Worm (Caenorhabditis elegans): Measurements from ENCODE around the gene C01G5.3.
A peak's percentile ranks its signal among the peaks of the same experiment; 100 is the strongest.

C01G5.3 gene

DNA sequence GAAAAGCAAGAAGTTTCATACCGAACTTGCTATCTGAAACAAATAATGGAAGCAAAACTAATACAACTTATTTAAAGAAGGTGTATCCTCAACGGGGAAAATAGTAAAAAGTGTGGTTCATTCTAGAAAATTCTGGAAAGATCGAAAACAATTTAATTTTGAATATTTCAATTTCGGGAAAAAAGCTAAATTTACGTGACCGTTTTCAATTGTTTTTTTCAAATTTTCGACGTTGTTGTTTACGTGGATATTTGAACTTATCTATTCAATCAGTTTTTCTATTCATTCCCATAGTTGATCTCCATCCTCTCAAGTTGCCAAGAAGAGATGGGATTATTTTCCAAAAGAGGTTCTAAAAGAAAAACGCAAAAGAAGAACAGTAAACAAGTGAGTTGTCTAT, at the start of gene C01G5.3:
Gene C01G5.3 (plus strand): TSS at position 301 of the 400 bp plus-strand sequence.
- TF ChIP-seq nhr-77 (tag; optimal IDR thresholded peaks at IDR 0.05), result no peak
- no peak for TF ChIP-seq zag-1 (tag; optimal IDR thresholded peaks at IDR 0.05)
- TF ChIP-seq nfya-1 (tag; optimal IDR thresholded peaks at IDR 0.05; ENCODE audit: insufficient read depth), result no peak

- TF ChIP-seq nhr-11 (tag; optimal IDR thresholded peaks at IDR 0.05), result no peak
- no peak for TF ChIP-seq pqm-1 (tag; optimal IDR thresholded peaks at IDR 0.05)
- TF ChIP-seq fkh-2 (tag; optimal IDR thresholded peaks at IDR 0.05), result no peak
- TF ChIP-seq ceh-9 (tag; optimal IDR thresholded peaks at IDR 0.05), result no peak
- no peak for TF ChIP-seq zag-1 (tag; optimal IDR thresholded peaks at IDR 0.05)
- no peak for TF ChIP-seq nhr-23 (tag; optimal IDR thresholded peaks at IDR 0.05)
- no peak for TF ChIP-seq ceh-16 (tag; optimal IDR thresholded peaks at IDR 0.05)
- TF ChIP-seq fos-1 (tag; optimal IDR thresholded peaks at IDR 0.05), result no peak
These were observed 49.0 kb upstream of the C01G5.3 start, which contains the start of gene Y73B6BL.37 for ce11 chrIV:6487047-6487446. TSS of gene Y73B6BL.37 (plus strand) at chrIV:6487347.

DNA sequence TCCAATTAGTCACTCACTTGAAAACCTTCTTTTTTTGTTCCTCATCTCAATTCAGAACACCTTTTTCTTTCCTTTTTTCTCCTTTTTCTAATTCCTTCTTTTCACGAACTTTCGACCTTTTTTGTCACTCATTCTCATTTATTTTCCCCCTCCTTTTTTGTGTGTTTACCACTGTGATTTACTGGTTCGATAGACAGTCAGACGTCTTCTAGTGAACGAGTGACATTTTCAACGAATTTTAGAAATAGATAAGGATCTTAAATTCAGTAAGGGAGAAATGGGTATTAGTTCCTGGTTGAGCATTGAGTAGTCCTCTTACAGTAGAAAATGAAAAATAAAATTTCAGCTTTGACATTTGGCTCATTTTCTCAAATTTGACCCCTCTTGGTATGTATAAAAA, 44.1 kb upstream of the C01G5.3 start:
- TF ChIP-seq nhr-25 (tag; optimal IDR thresholded peaks at IDR 0.05) (peak; percentile 33), elt-1 (tag; optimal IDR thresholded peaks at IDR 0.05) (peak; percentile 74), ztf-11 (tag; optimal IDR thresholded peaks at IDR 0.05) (no peak)

DNA sequence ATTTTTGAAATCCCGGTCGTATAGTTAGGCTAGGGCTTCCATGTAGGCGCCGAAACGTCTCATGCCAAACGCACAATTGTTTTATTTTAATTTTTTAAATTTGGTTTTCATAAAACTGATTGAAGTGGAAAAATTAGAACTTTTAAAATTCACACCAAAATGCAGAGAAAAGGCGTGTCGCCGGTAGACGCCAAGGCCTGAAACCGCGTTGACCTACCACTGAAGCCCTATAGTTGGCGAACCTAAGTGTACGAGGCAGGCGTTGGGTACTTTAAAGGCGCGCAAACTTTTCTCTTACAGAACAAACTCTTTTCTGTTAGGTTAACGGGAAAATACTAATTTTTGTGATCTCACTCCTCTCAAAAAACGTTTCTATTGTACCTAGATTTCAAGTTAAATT, 42.7 kb upstream of the C01G5.3 start, which contains the start of gene Y73B6BL.44:
Gene Y73B6BL.44 (plus strand): TSS at position 301 of the 400 bp plus-strand sequence.
- TF ChIP-seq elt-1 (tag; optimal IDR thresholded peaks at IDR 0.05) (no peak), egl-5 (tag; optimal IDR thresholded peaks at IDR 0.05) (no peak), ceh-82 (tag; optimal IDR thresholded peaks at IDR 0.05) (no peak), zag-1 (tag; optimal IDR thresholded peaks at IDR 0.05) (no peak), ZK546.5 (tag; optimal IDR thresholded peaks at IDR 0.05) (no peak), unc-39 (tag; optimal IDR thresholded peaks at IDR 0.05) (no peak), unc-62 (GFP tag; optimal IDR thresholded peaks at IDR 0.05) (no peak), mdl-1 (tag; optimal IDR thresholded peaks at IDR 0.05) (no peak), eor-1 (tag; optimal IDR thresholded peaks at IDR 0.05) (no peak), sea-2 (GFP tag; optimal IDR thresholded peaks at IDR 0.05) (no peak)

- peak; percentile 65 for TF ChIP-seq elt-1 (tag; optimal IDR thresholded peaks at IDR 0.05)
- TF ChIP-seq nhr-25 (tag; optimal IDR thresholded peaks at IDR 0.05), result peak; percentile 21
- TF ChIP-seq lin-15B (tag; optimal IDR thresholded peaks at IDR 0.05), result no peak
These were observed 39.9 kb upstream of the C01G5.3 start for ce11 chrIV:6496103-6496502.

DNA sequence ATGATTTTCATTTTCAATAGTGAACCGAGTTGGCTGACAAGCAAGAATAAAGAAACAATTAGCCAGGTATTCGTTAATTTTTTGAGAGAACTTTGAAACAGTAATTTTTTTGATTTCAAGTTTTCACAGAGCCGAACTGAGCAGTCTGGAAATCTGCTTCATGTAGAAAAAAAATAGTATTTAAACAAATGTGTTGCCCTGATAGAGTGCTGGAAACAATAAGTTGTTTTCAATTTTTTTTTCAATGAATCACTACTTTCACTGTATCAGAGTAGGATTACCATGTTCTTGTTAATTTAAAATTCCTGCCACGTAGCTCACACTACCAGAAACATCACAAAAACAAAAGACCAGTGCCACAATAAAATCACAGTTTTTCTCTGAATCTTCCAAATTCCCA, 35.6 kb upstream of the C01G5.3 start:
- no peak for TF ChIP-seq nhr-76 (tag; optimal IDR thresholded peaks at IDR 0.05)
- TF ChIP-seq nhr-12 (tag; optimal IDR thresholded peaks at IDR 0.05), result no peak
- no peak for TF ChIP-seq nhr-43 (tag; optimal IDR thresholded peaks at IDR 0.05; ENCODE audit: poor library complexity, severe bottlenecking)

DNA sequence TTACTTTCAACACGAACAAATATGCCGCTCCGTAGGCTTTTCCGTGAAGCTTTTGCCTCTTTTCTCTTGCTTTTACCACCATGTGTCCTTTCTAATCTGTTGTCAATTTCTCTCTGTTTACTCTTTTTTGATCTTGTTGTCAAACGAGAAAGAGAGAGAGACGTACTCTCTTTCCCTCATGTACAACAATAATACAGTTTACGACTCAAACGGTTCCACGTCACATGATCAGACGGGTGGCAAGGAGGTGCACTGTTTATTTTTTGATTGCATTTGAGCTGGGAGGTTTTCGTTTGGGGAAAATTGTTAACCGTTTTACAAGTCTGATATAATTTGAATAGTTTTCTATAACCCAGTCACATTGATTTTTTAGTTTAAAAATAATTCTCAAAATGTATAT, 35.2 kb upstream of the C01G5.3 start:
- TF ChIP-seq pqm-1 (tag; optimal IDR thresholded peaks at IDR 0.05), result peak; percentile 56
- TF ChIP-seq elt-2 (tag; optimal IDR thresholded peaks at IDR 0.05), result peak; percentile 58
- TF ChIP-seq pha-4 (tag; optimal IDR thresholded peaks at IDR 0.05), result peak; percentile 100
- no peak for TF ChIP-seq ceh-28 (tag; optimal IDR thresholded peaks at IDR 0.05)

DNA sequence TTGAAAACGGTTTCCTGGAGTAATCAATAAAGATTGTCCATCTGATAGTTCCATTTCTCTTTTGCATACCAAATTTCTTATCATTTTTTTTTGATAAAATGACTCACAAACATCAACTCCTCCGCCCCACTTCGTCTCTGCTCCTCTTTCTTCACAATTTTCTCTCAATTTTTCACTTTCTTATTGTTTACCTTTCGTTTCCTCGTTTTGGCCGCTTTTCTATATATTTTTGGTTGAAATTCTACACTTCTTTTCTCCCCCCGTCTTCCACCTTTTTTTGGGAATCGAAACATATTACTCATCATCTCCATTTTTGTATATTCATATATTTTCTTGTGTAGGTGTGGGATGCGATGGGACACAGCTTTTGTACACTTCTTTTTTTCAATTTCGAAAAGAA, 33.3 kb upstream of the C01G5.3 start:
- TF ChIP-seq zag-1 (tag; optimal IDR thresholded peaks at IDR 0.05) (no peak), nhr-67 (tag; optimal IDR thresholded peaks at IDR 0.05) (no peak), elt-2 (tag; optimal IDR thresholded peaks at IDR 0.05) (peak; percentile 80), pha-4 (tag; optimal IDR thresholded peaks at IDR 0.05) (peak; percentile 72), nhr-76 (tag; optimal IDR thresholded peaks at IDR 0.05) (no peak), ceh-9 (tag; optimal IDR thresholded peaks at IDR 0.05) (no peak), lin-15B (tag; optimal IDR thresholded peaks at IDR 0.05) (no peak), skn-1 (tag; optimal IDR thresholded peaks at IDR 0.05) (no peak), egl-5 (tag; optimal IDR thresholded peaks at IDR 0.05) (no peak), nhr-12 (tag; optimal IDR thresholded peaks at IDR 0.05) (no peak), pqm-1 (tag; optimal IDR thresholded peaks at IDR 0.05) (peak; percentile 58), mml-1 (tag; optimal IDR thresholded peaks at IDR 0.05) (no peak), fos-1 (tag; optimal IDR thresholded peaks at IDR 0.05) (no peak), unc-62 (GFP tag; optimal IDR thresholded peaks at IDR 0.05) (no peak), elt-1 (tag; optimal IDR thresholded peaks at IDR 0.05) (no peak), ZK546.5 (tag; optimal IDR thresholded peaks at IDR 0.05) (no peak), elt-3 (tag; optimal IDR thresholded peaks at IDR 0.05) (no peak), snpc-4 (tag; optimal IDR thresholded peaks at IDR 0.05) (no peak), nhr-11 (tag; optimal IDR thresholded peaks at IDR 0.05) (no peak), nhr-237 (tag; optimal IDR thresholded peaks at IDR 0.05) (no peak), nhr-28 (tag; optimal IDR thresholded peaks at IDR 0.05) (no peak), jun-1 (tag; optimal IDR thresholded peaks at IDR 0.05) (peak; percentile 2), mdl-1 (tag; optimal IDR thresholded peaks at IDR 0.05) (no peak), ztf-11 (tag; optimal IDR thresholded peaks at IDR 0.05) (no peak), daf-12 (tag; optimal IDR thresholded peaks at IDR 0.05) (no peak), ztf-4 (tag; optimal IDR thresholded peaks at IDR 0.05) (no peak)

Data from whole organism, L3 larva.